Worm (Caenorhabditis elegans) whole organism, mixed stage, embryonic: Measurements from ENCODE around the gene srh-269.

Source experiments
- blmp-1 ChIP-seq: fragments of 150-350 bp; optimal IDR thresholded peaks from 2 replicates; lab custom pipeline; 2014; ENCODE audit warnings: missing biosample characterization, missing genetic modification characterization
- ceh-83 ChIP-seq: fragments of 200-800 bp; sonication (Bioruptor generic); optimal IDR thresholded peaks from 2 replicates; lab custom pipeline; 2018; ENCODE audit warnings: mild to moderate bottlenecking, missing genetic modification characterization, missing compliant biosample characterization
- drap-1 ChIP-seq: fragments of 200-800 bp; sonication (Bioruptor generic); optimal IDR thresholded peaks from 3 replicates; lab custom pipeline; 2018; ENCODE audit warnings: mild to moderate bottlenecking, missing genetic modification characterization, missing compliant biosample characterization
- elt-3 ChIP-seq: fragments of 150-350 bp; optimal IDR thresholded peaks from 2 replicates; lab custom pipeline; 2014; ENCODE audit warnings: missing biosample characterization, missing genetic modification characterization
- lin-13 ChIP-seq: fragments of 150-350 bp; optimal IDR thresholded peaks from 2 replicates; lab custom pipeline; 2014; ENCODE audit warnings: missing biosample characterization, missing genetic modification characterization
- lsy-2 ChIP-seq: fragments of 150-350 bp; optimal IDR thresholded peaks from 2 replicates; lab custom pipeline; 2014; ENCODE audit warnings: missing biosample characterization, missing genetic modification characterization
- mab-5 ChIP-seq: fragments of 150-350 bp; optimal IDR thresholded peaks from 2 replicates; lab custom pipeline; 2014; ENCODE audit warnings: missing biosample characterization, missing genetic modification characterization
- mep-1 ChIP-seq: fragments of 150-350 bp; optimal IDR thresholded peaks from 2 replicates; lab custom pipeline; 2017; ENCODE audit warnings: missing biosample characterization, missing genetic modification reagents, missing genetic modification characterization, inconsistent platforms
- nhr-237 ChIP-seq: fragments of 150-350 bp; optimal IDR thresholded peaks from 2 replicates; lab custom pipeline; 2014; ENCODE audit warnings: missing biosample characterization, missing genetic modification characterization
- nhr-28 ChIP-seq: fragments of 150-350 bp; optimal IDR thresholded peaks from 2 replicates; lab custom pipeline; 2014; ENCODE audit warnings: missing biosample characterization, missing genetic modification characterization
- snpc-4 ChIP-seq: fragments of 150-350 bp; optimal IDR thresholded peaks from 2 replicates; lab custom pipeline; 2014; ENCODE audit warnings: missing biosample characterization, missing genetic modification characterization
- sptf-1 ChIP-seq: sonication (generic microtip); optimal IDR thresholded peaks from 2 replicates; lab custom pipeline; 2017; ENCODE audit warnings: mild to moderate bottlenecking, missing genetic modification characterization, moderate library complexity, missing compliant biosample characterization
- unc-39 ChIP-seq: fragments of 150-350 bp; optimal IDR thresholded peaks from 2 replicates; lab custom pipeline; 2014; ENCODE audit warnings: missing biosample characterization, missing genetic modification characterization
- unc-62 ChIP-seq: fragments of 150-350 bp; optimal IDR thresholded peaks from 2 replicates; lab custom pipeline; 2014; ENCODE audit warnings: missing biosample characterization, missing genetic modification reagents, missing genetic modification characterization

DNA sequence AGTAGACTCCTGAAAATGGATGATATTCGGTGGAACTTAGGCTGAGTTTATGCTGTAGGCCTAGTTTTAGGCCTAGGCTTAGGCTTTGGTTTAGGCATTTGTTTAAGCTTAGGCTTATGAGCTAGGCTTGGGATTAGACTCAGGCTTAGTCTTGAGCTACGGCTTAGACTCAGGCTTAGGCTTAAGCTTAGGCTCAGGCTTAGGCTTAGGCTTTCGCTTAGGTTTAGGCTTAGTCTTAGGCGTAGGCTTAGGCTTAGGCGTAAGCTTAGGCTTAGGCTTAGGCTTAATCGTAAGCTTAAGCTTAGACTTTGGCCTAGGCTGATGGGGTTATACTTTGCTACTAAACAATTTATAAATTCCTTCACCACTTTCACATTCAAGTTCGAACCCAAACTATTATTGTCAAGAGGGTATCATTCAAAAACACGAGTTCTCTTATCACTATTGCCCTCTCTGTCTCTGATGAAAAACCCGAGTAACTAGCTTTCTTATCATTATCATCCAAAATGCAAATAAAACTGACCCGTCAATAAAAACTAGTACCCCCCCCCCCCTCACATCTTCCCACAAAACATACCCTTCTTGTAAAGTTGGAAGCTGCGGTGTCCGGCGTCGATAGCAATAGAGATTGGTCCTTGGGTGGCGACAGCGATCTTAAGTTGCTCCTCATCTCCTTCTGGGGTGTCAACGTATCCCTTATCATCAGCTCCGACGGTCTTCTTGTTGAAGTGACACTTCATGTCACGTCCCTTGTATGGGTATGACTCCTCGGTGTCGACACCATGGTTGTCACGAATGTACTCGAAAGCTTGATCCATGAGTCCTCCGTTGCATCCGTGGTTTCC lies 1.3 kb upstream of the srh-269 start:
- TF ChIP-seq drap-1 (no peak), blmp-1 (no peak), nhr-28 (no peak), nhr-237 (no peak), elt-3 (tag; lab: Kevin White, UChicago) (no peak), unc-62 (GFP tag; lab: Kevin White, UChicago) (no peak), lsy-2 (tag; lab: Kevin White, UChicago) (no peak), unc-39 (tag; lab: Kevin White, UChicago) (no peak), snpc-4 (tag; lab: Kevin White, UChicago) (no peak), mep-1 (no peak), ceh-83 (GFP tag; lab: Kevin White, UChicago) (no peak), sptf-1 (tag; lab: Kevin White, UChicago) (no peak), mab-5 (no peak), lin-13 (tag; lab: Kevin White, UChicago) (no peak)
